Worm (Caenorhabditis elegans) whole organism, late embryonic: ENCODE results near the gene srm-4.

Experiments used
- C08G9.2 ChIP-seq: sonication (generic microtip); optimal IDR thresholded peaks from 2 replicates; lab custom pipeline; 2016; ENCODE audit warnings: mild to moderate bottlenecking, missing genetic modification characterization, moderate library complexity, missing compliant biosample characterization
- ama-1 ChIP-seq: fragments of 150-350 bp; optimal IDR thresholded peaks from 2 replicates; lab custom pipeline; 2014
- ceh-2 ChIP-seq: sonication (generic microtip); optimal IDR thresholded peaks from 2 replicates; lab custom pipeline; 2016; ENCODE audit warnings: missing genotype, missing genetic modification characterization, missing compliant biosample characterization
- ceh-31 ChIP-seq: sonication (generic microtip); optimal IDR thresholded peaks from 2 replicates; lab custom pipeline; 2016; ENCODE audit warnings: missing genetic modification characterization, missing compliant biosample characterization
- ceh-34 ChIP-seq: sonication (generic microtip); optimal IDR thresholded peaks from 2 replicates; lab custom pipeline; 2016; ENCODE audit warnings: mild to moderate bottlenecking, missing genetic modification characterization, missing compliant biosample characterization
- ceh-6 ChIP-seq: fragments of 200-800 bp; sonication (Bioruptor generic); optimal IDR thresholded peaks from 2 replicates; lab custom pipeline; 2018; ENCODE audit warnings: mild to moderate bottlenecking, missing genetic modification characterization, missing compliant biosample characterization
- dmd-4 ChIP-seq: sonication (generic microtip); optimal IDR thresholded peaks from 2 replicates; lab custom pipeline; 2016; ENCODE audit warnings: borderline replicate concordance, missing genetic modification characterization, missing compliant biosample characterization
- fax-1 ChIP-seq: sonication (generic microtip); optimal IDR thresholded peaks from 2 replicates; lab custom pipeline; 2016; ENCODE audit warnings: missing genotype, missing genetic modification characterization, missing compliant biosample characterization
- hlh-15 ChIP-seq: sonication (generic microtip); optimal IDR thresholded peaks from 2 replicates; lab custom pipeline; 2016; ENCODE audit warnings: missing genetic modification characterization, missing compliant biosample characterization
- hlh-8 ChIP-seq: sonication (generic microtip); optimal IDR thresholded peaks from 2 replicates; lab custom pipeline; 2016; ENCODE audit warnings: missing genotype, missing genetic modification characterization, missing compliant biosample characterization
- nhr-11 ChIP-seq: fragments of 150-350 bp; optimal IDR thresholded peaks from 2 replicates; lab custom pipeline; 2014; ENCODE audit warnings: missing biosample characterization, missing genetic modification characterization
- npax-4 ChIP-seq: sonication (generic microtip); optimal IDR thresholded peaks from 2 replicates; lab custom pipeline; 2016; ENCODE audit warnings: missing genetic modification characterization, missing compliant biosample characterization
- odd-2 ChIP-seq: sonication (generic microtip); optimal IDR thresholded peaks from 2 replicates; lab custom pipeline; 2017; ENCODE audit warnings: antibody characterized with exemption, mild to moderate bottlenecking, missing genetic modification characterization, missing compliant biosample characterization
- pha-4 ChIP-seq: fragments of 150-350 bp; optimal IDR thresholded peaks from 2 replicates; lab custom pipeline; 2018; ENCODE audit warnings: missing biosample characterization, missing genetic modification reagents, missing genetic modification characterization
- pqm-1 ChIP-seq: sonication (generic microtip); optimal IDR thresholded peaks from 2 replicates; lab custom pipeline; 2016; ENCODE audit warnings: missing genetic modification characterization, missing compliant biosample characterization
- rnt-1 ChIP-seq: sonication (generic microtip); optimal IDR thresholded peaks from 2 replicates; lab custom pipeline; 2016; ENCODE audit warnings: missing genetic modification characterization, missing compliant biosample characterization
- sdc-2 ChIP-seq: sonication (generic microtip); optimal IDR thresholded peaks from 2 replicates; lab custom pipeline; 2016; ENCODE audit warnings: missing genotype, missing genetic modification characterization, missing compliant biosample characterization
- sox-2 ChIP-seq: fragments of 200-800 bp; sonication (Bioruptor generic); IDR thresholded peaks from 2 replicates; pipeline ENCODE4 v1.3.6; 2022; ENCODE audit warnings: missing genetic modification reagents, missing genetic modification characterization, missing compliant biosample characterization
- tbx-2 ChIP-seq: sonication (generic microtip); optimal IDR thresholded peaks from 2 replicates; lab custom pipeline; 2016; ENCODE audit warnings: missing genetic modification characterization, missing compliant biosample characterization
- unc-3 ChIP-seq, 2 experiments: fragments of 200-800 bp in 1 of 2; sonication (Bioruptor generic) in 1 of 2; sonication (generic microtip) in 1 of 2; conservative IDR thresholded peaks in 1 of 2; optimal IDR thresholded peaks in 1 of 2; 2 replicates each; pipeline versions ENCODE4 v1.3.6 to Lab custom; 2016 to 2022; ENCODE audit warnings: missing compliant biosample characterization in 2 of 2, missing genetic modification characterization in 2 of 2, missing genetic modification reagents in 1 of 2
- unc-55 ChIP-seq: sonication (generic microtip); optimal IDR thresholded peaks from 2 replicates; lab custom pipeline; 2017; ENCODE audit warnings: missing biosample characterization, missing genetic modification reagents, missing genetic modification characterization
- unc-86 ChIP-seq: sonication (generic microtip); optimal IDR thresholded peaks from 2 replicates; lab custom pipeline; 2016; ENCODE audit warnings: missing genetic modification characterization, missing compliant biosample characterization
- zip-5 ChIP-seq: sonication (generic microtip); optimal IDR thresholded peaks from 2 replicates; lab custom pipeline; 2016; ENCODE audit warnings: missing genetic modification characterization, missing compliant biosample characterization

srm-4 gene

DNA sequence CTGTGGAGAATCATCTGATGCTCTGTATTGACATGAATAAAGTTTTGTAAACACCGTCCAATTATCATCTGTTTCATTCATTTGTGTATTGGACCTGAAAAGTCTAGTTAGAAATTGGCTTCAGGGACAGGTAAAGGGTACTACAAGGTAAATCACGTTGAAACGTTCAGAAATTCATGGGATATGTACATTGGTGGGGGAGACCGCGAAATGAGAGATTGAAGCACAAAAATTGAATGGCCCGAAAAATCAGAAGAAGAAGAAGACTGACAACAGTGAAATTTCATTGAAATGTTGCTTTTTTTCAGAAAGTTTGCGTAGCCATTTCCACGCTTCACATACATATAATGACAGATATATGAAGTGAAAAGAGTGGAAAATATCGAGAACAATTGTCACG is 45.8 kb downstream of the srm-4 start, which contains the start of gene npr-43:
TSS of gene npr-43 (minus strand) at position 101 of the 400 bp plus-strand sequence.
- no peak for TF ChIP-seq tbx-2 (tag; lab: Kevin White, UChicago)
- no peak for TF ChIP-seq unc-3 (GFP tag; conservative IDR thresholded peaks at IDR 0.05; lab: Robert Waterston, UW)
- no peak for TF ChIP-seq unc-3 (tag; optimal IDR thresholded peaks at IDR 0.05; lab: Kevin White, UChicago)
- no peak for TF ChIP-seq hlh-8 (tag; lab: Kevin White, UChicago)
- TF ChIP-seq unc-86, result no peak
- no peak for TF ChIP-seq fax-1 (tag; lab: Kevin White, UChicago)
- no peak for TF ChIP-seq zip-5 (tag; lab: Kevin White, UChicago)
- no peak for TF ChIP-seq nhr-11 (tag; lab: Kevin White, UChicago)
- TF ChIP-seq ceh-2 (tag; lab: Kevin White, UChicago), result no peak
- TF ChIP-seq odd-2 (tag; lab: Kevin White, UChicago), result no peak
- TF ChIP-seq ceh-34 (tag; lab: Kevin White, UChicago), result no peak
- TF ChIP-seq pqm-1, result no peak
- TF ChIP-seq sdc-2 (tag; lab: Kevin White, UChicago), result no peak

- no peak for TF ChIP-seq hlh-15 (tag; lab: Kevin White, UChicago)
- no peak for TF ChIP-seq pha-4 (tag; lab: Kevin White, UChicago)
- no peak for TF ChIP-seq sox-2
- no peak for TF ChIP-seq rnt-1 (tag; lab: Kevin White, UChicago)
- no peak for TF ChIP-seq dmd-4 (tag; lab: Kevin White, UChicago)
- no peak for TF ChIP-seq ceh-6
- TF ChIP-seq hlh-8 (tag; lab: Kevin White, UChicago), result no peak
- TF ChIP-seq npax-4 (tag; lab: Kevin White, UChicago), result no peak
- no peak for TF ChIP-seq C08G9.2 (tag; lab: Kevin White, UChicago)
- no peak for TF ChIP-seq ama-1 (lab: Kevin White, UChicago)
- TF ChIP-seq unc-55 (GFP tag; lab: Kevin White, UChicago), result no peak
- no peak for TF ChIP-seq ceh-31 (tag; lab: Kevin White, UChicago)
- TF ChIP-seq pqm-1, result no peak
- TF ChIP-seq ceh-34 (tag; lab: Kevin White, UChicago), result no peak
Observed at ce11 chrV:14380242-14380641, 47.0 kb downstream of the srm-4 start.
